Fruit fly (Drosophila melanogaster) S2 (cell line): ENCODE data around the gene Cyp1.

Experiments used
- CG8478 ChIP-seq: fragments of >200 bp; optimal IDR thresholded peaks from 2 replicates; lab custom pipeline; 2018
- CTCF ChIP-seq, 2 experiments: fragments of >200 bp; optimal IDR thresholded peaks; 2 replicates each; lab custom pipeline; 2018

DNA sequence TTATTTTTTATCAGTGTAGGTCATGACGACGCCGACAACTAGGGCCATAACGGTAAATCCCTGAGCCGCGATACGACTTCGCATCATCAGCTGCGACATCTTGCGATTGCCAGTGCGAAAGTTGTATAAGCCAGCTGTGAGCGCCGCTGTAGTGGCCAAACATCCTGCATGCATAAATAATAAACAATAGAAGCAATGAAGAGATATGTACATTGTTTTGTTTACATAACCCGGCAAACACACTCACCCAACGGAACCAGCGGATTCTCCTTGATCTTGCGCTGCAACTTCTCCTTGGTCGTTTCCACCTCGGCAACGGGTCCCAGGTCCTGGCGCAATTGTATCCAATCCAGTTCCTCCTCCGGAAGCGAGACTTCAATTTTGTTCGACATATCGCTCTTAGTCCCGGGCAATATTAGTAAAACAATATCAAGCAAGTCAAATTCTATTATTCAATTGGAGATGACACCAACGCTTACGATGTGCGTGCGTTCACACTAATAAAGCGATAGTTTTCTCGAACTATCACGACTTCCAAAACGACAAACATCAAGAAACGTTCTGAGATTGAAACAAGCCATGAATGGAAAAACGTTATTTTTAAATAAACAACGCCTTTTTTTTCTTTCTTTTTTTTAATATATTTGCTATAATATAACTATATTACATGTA is 11.5 kb upstream of the Cyp1 start:
- no peak for TF ChIP-seq CG8478 (lab: Kevin White, UChicago)
- no peak for TF ChIP-seq CTCF (optimal IDR thresholded peaks at IDR 0.05; lab: Kevin White, UChicago)
